Fruit fly (Drosophila melanogaster): Measurements from ENCODE around the gene CG1578.

CG1578 gene

DNA sequence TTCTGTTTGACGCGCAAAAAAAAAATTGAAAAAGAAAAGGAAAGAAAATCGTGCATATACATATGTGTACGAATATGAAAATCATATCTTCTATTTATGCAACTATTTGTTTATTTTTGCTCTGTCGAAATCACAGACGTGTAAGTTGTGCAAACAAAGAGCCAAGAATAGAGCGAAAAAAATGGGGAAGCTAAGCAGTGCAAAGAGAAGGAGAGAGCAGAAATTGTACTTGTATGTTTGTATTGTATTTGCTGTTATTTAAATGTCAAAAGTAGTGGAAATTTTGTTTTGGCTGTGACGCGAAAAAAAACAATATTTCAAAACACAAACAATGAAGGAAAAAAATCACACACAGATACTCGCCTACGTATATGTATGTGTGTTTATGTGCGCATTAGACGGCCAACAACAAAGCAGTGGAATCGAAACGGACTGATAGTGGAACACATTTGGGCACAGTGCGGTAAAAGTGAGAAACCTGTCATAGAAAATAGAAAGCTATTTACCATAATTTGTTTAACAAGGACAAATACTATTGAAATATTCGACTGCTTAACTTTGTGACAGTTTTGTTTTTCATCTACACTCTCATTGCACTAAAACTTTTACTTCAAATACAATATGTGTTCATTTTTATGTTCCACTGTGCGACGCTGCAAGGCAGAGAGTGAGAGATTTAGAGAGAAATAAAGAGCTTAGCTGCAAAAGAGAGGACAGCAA lies 1.9 kb upstream of the CG1578 start (continued):
- TF ChIP-seq Fer3 (tag; optimal IDR thresholded peaks at IDR 0.05) (peak; percentile 92), CG13287 (GFP tag; IDR thresholded peaks at IDR 0.05; ENCODE audit: partially characterized antibody) (peak; percentile 59), CG17186 (GFP tag; optimal IDR thresholded peaks at IDR 0.05) (peak; percentile 70), maf-S (GFP tag; optimal IDR thresholded peaks at IDR 0.05) (peak; percentile 94), sug (tag; optimal IDR thresholded peaks at IDR 0.05) (peak; percentile 76), Lim3 (GFP tag; IDR thresholded peaks at IDR 0.05) (peak; percentile 73; the same call in 1 of the 2 replicates), unc-4 (GFP tag; IDR thresholded peaks at IDR 0.05; ENCODE audit: partially characterized antibody) (peak; percentile 24; the same call in 1 of the 2 replicates), hkb (optimal IDR thresholded peaks at IDR 0.05) (no peak), hkb (GFP tag; IDR thresholded peaks at IDR 0.05) (peak; percentile 96), ase (GFP tag; IDR thresholded peaks at IDR 0.05) (peak; percentile 92), CG8089 (GFP tag; optimal IDR thresholded peaks at IDR 0.05) (peak; percentile 95), CG32772 (GFP tag; IDR thresholded peaks at IDR 0.05) (peak; percentile 92), Mrtf (GFP tag; IDR thresholded peaks at IDR 0.05) (peak; percentile 90), Stat92E (GFP tag; optimal IDR thresholded peaks at IDR 0.05) (peak in 1 of 3 experiments; percentile 71), Sin3A (optimal IDR thresholded peaks at IDR 0.05) (no peak), CG3726 (GFP tag; IDR thresholded peaks at IDR 0.05) (peak; percentile 91), p53 (GFP tag; optimal IDR thresholded peaks at IDR 0.05) (peak; percentile 76), repo (GFP tag; optimal IDR thresholded peaks at IDR 0.05) (peak; percentile 94), ham (GFP tag; IDR thresholded peaks at IDR 0.05) (peak; percentile 47; the same call in 1 of the 2 replicates), bcd (GFP tag; optimal IDR thresholded peaks at IDR 0.05) (peak; percentile 89), CG7357 (GFP tag; IDR thresholded peaks at IDR 0.05) (peak; percentile 84), pita (GFP tag; optimal IDR thresholded peaks at IDR 0.05) (no peak), CG12769 (tag; optimal IDR thresholded peaks at IDR 0.05) (peak; percentile 96), Abd-B (GFP tag; optimal IDR thresholded peaks at IDR 0.05) (peak; percentile 88), CG9727 (GFP tag; optimal IDR thresholded peaks at IDR 0.05) (peak; percentile 93), gro (GFP tag; optimal IDR thresholded peaks at IDR 0.05) (peak; percentile 71), CG6854 (GFP tag; optimal IDR thresholded peaks at IDR 0.05) (peak; percentile 84), Oli (tag; optimal IDR thresholded peaks at IDR 0.05) (peak; percentile 96), gcm2 (GFP tag; optimal IDR thresholded peaks at IDR 0.05) (peak; percentile 91), dati (GFP tag; IDR thresholded peaks at IDR 0.05) (peak; percentile 81), Nf-YB (GFP tag; optimal IDR thresholded peaks at IDR 0.05) (peak; percentile 82), da (GFP tag; optimal IDR thresholded peaks at IDR 0.05) (peak; percentile 79), vfl (GFP tag; optimal IDR thresholded peaks at IDR 0.05) (peak; percentile 88), CG10321 (GFP tag; IDR thresholded peaks at IDR 0.05) (peak; percentile 71), tap (tag; optimal IDR thresholded peaks at IDR 0.05) (peak; percentile 94), CG6272 (GFP tag; IDR thresholded peaks at IDR 0.05) (peak; percentile 87), CG9876 (GFP tag; optimal IDR thresholded peaks at IDR 0.05) (peak; percentile 84), CG11456 (GFP tag; IDR thresholded peaks at IDR 0.05) (peak; percentile 88), Hsf (GFP tag; optimal IDR thresholded peaks at IDR 0.05) (peak; percentile 95), bbx (GFP tag; IDR thresholded peaks at IDR 0.05; ENCODE audit: partially characterized antibody) (peak; percentile 36; the same call in 1 of the 2 replicates), zf30C (GFP tag; optimal IDR thresholded peaks at IDR 0.05) (no peak), Usf (GFP tag; optimal IDR thresholded peaks at IDR 0.05) (peak; percentile 79), CG17568 (GFP tag; optimal IDR thresholded peaks at IDR 0.05) (peak; percentile 91), nerfin-2 (GFP tag; IDR thresholded peaks at IDR 0.05; ENCODE audit: partially characterized antibody) (peak; percentile 19; the same call in 1 of the 2 replicates), fd96Cb (tag; optimal IDR thresholded peaks at IDR 0.05) (peak; percentile 96), zfh1 (GFP tag; IDR thresholded peaks at IDR 0.05) (peak; percentile 96), Bdp1 (GFP tag; optimal IDR thresholded peaks at IDR 0.05) (peak; percentile 86), Xrp1 (GFP tag; IDR thresholded peaks at IDR 0.05) (peak; percentile 97), slou (GFP tag; optimal IDR thresholded peaks at IDR 0.05) (peak; percentile 83), tna (GFP tag; IDR thresholded peaks at IDR 0.05; ENCODE audit: partially characterized antibody) (peak; percentile 64)

All from whole organism, embryonic.